Worm (Caenorhabditis elegans) whole organism, late embryonic: ENCODE measurements around the gene nhr-277.
"Not testable (repeated sequence)": the region's sequence is repeated elsewhere in the genome, so short reads cannot be mapped to it uniquely, and the experiment has no call there.

Experiments used
- C08G9.2 ChIP-seq: sonication (generic microtip); optimal IDR thresholded peaks from 2 replicates; lab custom pipeline; 2016; ENCODE audit warnings: mild to moderate bottlenecking, missing genetic modification characterization, moderate library complexity, missing compliant biosample characterization
- C38D4.7 ChIP-seq: fragments of 200-800 bp; sonication (Bioruptor generic); optimal IDR thresholded peaks from 2 replicates; lab custom pipeline; 2018; ENCODE audit warnings: mild to moderate bottlenecking, missing genetic modification characterization, moderate library complexity, missing compliant biosample characterization
- F13H6.1 ChIP-seq: sonication (generic microtip); optimal IDR thresholded peaks from 2 replicates; lab custom pipeline; 2016; ENCODE audit warnings: missing genetic modification characterization, missing compliant biosample characterization
- ceh-18 ChIP-seq: sonication (generic microtip); optimal IDR thresholded peaks from 2 replicates; lab custom pipeline; 2016; ENCODE audit warnings: missing genetic modification characterization, missing compliant biosample characterization
- ceh-22 ChIP-seq: sonication (generic microtip); optimal IDR thresholded peaks from 2 replicates; lab custom pipeline; 2017; ENCODE audit warnings: missing biosample characterization, missing genetic modification characterization
- ceh-24 ChIP-seq: sonication (generic microtip); optimal IDR thresholded peaks from 2 replicates; lab custom pipeline; 2016; ENCODE audit warnings: mild to moderate bottlenecking, missing genetic modification characterization, missing compliant biosample characterization
- ceh-30 ChIP-seq: fragments of 150-350 bp; optimal IDR thresholded peaks from 2 replicates; lab custom pipeline; 2014; ENCODE audit warnings: missing biosample characterization, missing genetic modification characterization
- ceh-31 ChIP-seq: sonication (generic microtip); optimal IDR thresholded peaks from 2 replicates; lab custom pipeline; 2016; ENCODE audit warnings: missing genetic modification characterization, missing compliant biosample characterization
- ceh-34 ChIP-seq: sonication (generic microtip); optimal IDR thresholded peaks from 2 replicates; lab custom pipeline; 2016; ENCODE audit warnings: mild to moderate bottlenecking, missing genetic modification characterization, missing compliant biosample characterization
- elt-2 ChIP-seq: sonication (generic microtip); optimal IDR thresholded peaks from 2 replicates; lab custom pipeline; 2016; ENCODE audit warnings: missing genetic modification reagents, missing genetic modification characterization, missing compliant biosample characterization
- elt-4 ChIP-seq: sonication (generic microtip); optimal IDR thresholded peaks from 2 replicates; lab custom pipeline; 2016; ENCODE audit warnings: missing genetic modification characterization, missing compliant biosample characterization
- ets-4 ChIP-seq: sonication (generic microtip); optimal IDR thresholded peaks from 2 replicates; lab custom pipeline; 2016; ENCODE audit warnings: missing genetic modification characterization, missing compliant biosample characterization
- eyg-1 ChIP-seq: sonication (generic microtip); optimal IDR thresholded peaks from 2 replicates; lab custom pipeline; 2016; ENCODE audit warnings: missing genotype, missing genetic modification characterization, missing compliant biosample characterization
- fkh-10 ChIP-seq: fragments of 150-350 bp; optimal IDR thresholded peaks from 2 replicates; lab custom pipeline; 2014; ENCODE audit warnings: missing biosample characterization, missing genetic modification reagents, missing genetic modification characterization
- gmeb-2 ChIP-seq: sonication (generic microtip); optimal IDR thresholded peaks from 2 replicates; lab custom pipeline; 2016; ENCODE audit warnings: missing genetic modification characterization, inconsistent platforms, missing compliant biosample characterization
- hlh-6 ChIP-seq: sonication (generic microtip); optimal IDR thresholded peaks from 2 replicates; lab custom pipeline; 2016; ENCODE audit warnings: missing genotype, missing genetic modification characterization, missing compliant biosample characterization
- hlh-8 ChIP-seq: sonication (generic microtip); optimal IDR thresholded peaks from 2 replicates; lab custom pipeline; 2016; ENCODE audit warnings: missing genotype, missing genetic modification characterization, missing compliant biosample characterization
- lim-6 ChIP-seq: sonication (generic microtip); optimal IDR thresholded peaks from 2 replicates; lab custom pipeline; 2016; ENCODE audit warnings: missing genetic modification characterization, missing compliant biosample characterization
- lin-11 ChIP-seq: fragments of 200-800 bp; sonication (Bioruptor generic); optimal IDR thresholded peaks from 2 replicates; lab custom pipeline; 2018; ENCODE audit warnings: mild to moderate bottlenecking, missing genetic modification characterization, missing compliant biosample characterization
- madf-2 ChIP-seq: sonication (generic microtip); optimal IDR thresholded peaks from 2 replicates; lab custom pipeline; 2017; ENCODE audit warnings: missing genetic modification characterization, missing compliant biosample characterization
- mec-3 ChIP-seq: sonication (generic microtip); optimal IDR thresholded peaks from 2 replicates; lab custom pipeline; 2016; ENCODE audit warnings: borderline replicate concordance, missing genetic modification characterization, missing compliant biosample characterization
- nhr-11 ChIP-seq: fragments of 150-350 bp; optimal IDR thresholded peaks from 2 replicates; lab custom pipeline; 2014; ENCODE audit warnings: missing biosample characterization, missing genetic modification characterization
- nhr-232 ChIP-seq: sonication (generic microtip); optimal IDR thresholded peaks from 2 replicates; lab custom pipeline; 2016; ENCODE audit warnings: missing genetic modification characterization, missing compliant biosample characterization
- npax-4 ChIP-seq: sonication (generic microtip); optimal IDR thresholded peaks from 2 replicates; lab custom pipeline; 2016; ENCODE audit warnings: missing genetic modification characterization, missing compliant biosample characterization
- odd-2 ChIP-seq: sonication (generic microtip); optimal IDR thresholded peaks from 2 replicates; lab custom pipeline; 2017; ENCODE audit warnings: antibody characterized with exemption, mild to moderate bottlenecking, missing genetic modification characterization, missing compliant biosample characterization
- pag-3 ChIP-seq: sonication (generic microtip); optimal IDR thresholded peaks from 2 replicates; lab custom pipeline; 2016; ENCODE audit warnings: missing compliant biosample characterization, missing genetic modification characterization, borderline replicate concordance
- pha-2 ChIP-seq: sonication (generic microtip); optimal IDR thresholded peaks from 2 replicates; lab custom pipeline; 2017; ENCODE audit warnings: mild to moderate bottlenecking, missing genetic modification characterization, missing compliant biosample characterization
- pqm-1 ChIP-seq: sonication (generic microtip); optimal IDR thresholded peaks from 2 replicates; lab custom pipeline; 2016; ENCODE audit warnings: missing genetic modification characterization, missing compliant biosample characterization
- rnt-1 ChIP-seq: sonication (generic microtip); optimal IDR thresholded peaks from 2 replicates; lab custom pipeline; 2016; ENCODE audit warnings: missing genetic modification characterization, missing compliant biosample characterization
- sdc-2 ChIP-seq: sonication (generic microtip); optimal IDR thresholded peaks from 2 replicates; lab custom pipeline; 2016; ENCODE audit warnings: missing genotype, missing genetic modification characterization, missing compliant biosample characterization
- sox-4 ChIP-seq: sonication (generic microtip); optimal IDR thresholded peaks from 2 replicates; lab custom pipeline; 2017; ENCODE audit warnings: mild to moderate bottlenecking, missing genetic modification characterization, inconsistent platforms, missing compliant biosample characterization
- ttx-3 ChIP-seq: sonication (generic microtip); optimal IDR thresholded peaks from 2 replicates; lab custom pipeline; 2016; ENCODE audit warnings: missing genetic modification reagents, missing genetic modification characterization, missing compliant biosample characterization
- unc-42 ChIP-seq: sonication (generic microtip); optimal IDR thresholded peaks from 2 replicates; lab custom pipeline; 2016; ENCODE audit warnings: missing genotype, missing genetic modification characterization, missing compliant biosample characterization
- unc-55 ChIP-seq: sonication (generic microtip); optimal IDR thresholded peaks from 2 replicates; lab custom pipeline; 2017; ENCODE audit warnings: missing biosample characterization, missing genetic modification reagents, missing genetic modification characterization
- unc-86 ChIP-seq: sonication (generic microtip); optimal IDR thresholded peaks from 2 replicates; lab custom pipeline; 2016; ENCODE audit warnings: missing genetic modification characterization, missing compliant biosample characterization
- zip-5 ChIP-seq: sonication (generic microtip); optimal IDR thresholded peaks from 2 replicates; lab custom pipeline; 2016; ENCODE audit warnings: missing genetic modification characterization, missing compliant biosample characterization
- ztf-16 ChIP-seq: sonication (generic microtip); optimal IDR thresholded peaks from 2 replicates; lab custom pipeline; 2017; ENCODE audit warnings: missing genetic modification characterization, missing compliant biosample characterization

Gene nhr-277

DNA sequence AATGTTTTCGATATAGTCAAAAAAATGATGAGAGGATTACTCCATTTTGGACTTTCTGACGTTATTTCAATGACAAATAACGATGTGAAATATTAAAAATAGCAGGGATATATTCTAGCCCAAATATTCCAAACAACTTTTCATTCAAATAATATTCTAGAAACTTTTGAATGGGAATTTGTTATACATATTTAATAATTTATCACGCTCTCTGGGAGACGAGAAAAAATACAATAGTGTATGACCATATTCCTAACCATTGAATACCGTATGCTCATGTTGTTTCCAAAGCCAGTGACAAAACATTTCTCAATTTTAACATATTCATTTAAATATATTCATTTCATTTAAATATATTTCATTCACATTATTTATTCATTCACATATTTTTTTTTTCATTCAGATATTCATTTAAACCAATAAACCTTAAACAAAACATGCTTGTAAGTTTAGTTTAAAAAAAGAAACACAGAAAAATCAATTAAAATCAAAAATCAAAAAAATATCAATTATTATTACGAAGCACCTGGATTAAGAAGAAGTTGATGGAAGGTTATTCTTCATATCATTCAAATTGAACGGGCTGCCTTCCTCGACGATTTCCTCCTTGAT lies 33.1 kb upstream of the nhr-277 start:
- no peak for TF ChIP-seq ceh-22 (tag; lab: Kevin White, UChicago)
- no peak for TF ChIP-seq unc-86 (tag; lab: Kevin White, UChicago)
- no peak for TF ChIP-seq C08G9.2 (tag; lab: Kevin White, UChicago)
- no peak for TF ChIP-seq lim-6 (tag; lab: Kevin White, UChicago)
- TF ChIP-seq elt-4, result no peak
- TF ChIP-seq sdc-2, result no peak

DNA sequence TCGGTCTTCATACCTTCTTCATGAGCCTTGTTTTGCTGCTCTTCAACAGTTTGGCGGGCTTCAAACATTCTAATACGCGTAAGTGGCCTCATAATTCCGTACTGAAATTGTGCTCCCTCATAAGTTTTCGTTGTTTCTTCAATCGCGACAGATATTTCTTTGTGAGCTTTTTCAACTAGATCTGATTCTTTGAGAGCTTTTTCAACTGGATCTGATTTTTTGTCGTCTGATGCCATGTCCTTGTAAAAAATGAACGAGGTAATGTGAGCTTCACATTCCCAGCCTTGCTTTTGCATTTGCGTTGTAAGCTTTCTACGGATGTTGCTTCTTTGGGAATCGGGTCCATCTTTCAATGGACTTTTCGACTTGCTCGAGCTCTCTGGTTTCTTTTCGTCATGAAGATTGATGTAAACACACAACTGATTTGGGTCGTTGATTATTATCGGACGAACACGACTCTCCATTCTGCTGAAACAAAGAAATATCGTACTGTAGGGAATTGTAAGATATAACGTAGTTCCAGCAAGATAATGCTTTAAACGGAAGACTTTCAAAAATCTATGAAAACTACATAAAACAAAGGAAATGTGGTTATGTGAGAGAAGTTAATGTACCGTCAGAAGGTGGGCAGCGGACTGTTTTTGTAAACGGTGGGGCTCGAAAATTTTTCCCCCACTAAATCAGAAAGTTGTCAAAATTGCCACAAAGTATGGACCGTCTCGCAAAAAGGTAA lies 32.4 kb upstream of the nhr-277 start, which contains the start of gene Y94H6A.10:
Gene Y94H6A.10 (minus strand): TSS at position 464 of the 733 bp plus-strand sequence.
- TF ChIP-seq zip-5 (no peak), unc-42 (tag; lab: Kevin White, UChicago) (no peak), fkh-10 (GFP tag; lab: Kevin White, UChicago) (no peak), ceh-31 (no peak), pqm-1 (no peak), nhr-232 (no peak)

DNA sequence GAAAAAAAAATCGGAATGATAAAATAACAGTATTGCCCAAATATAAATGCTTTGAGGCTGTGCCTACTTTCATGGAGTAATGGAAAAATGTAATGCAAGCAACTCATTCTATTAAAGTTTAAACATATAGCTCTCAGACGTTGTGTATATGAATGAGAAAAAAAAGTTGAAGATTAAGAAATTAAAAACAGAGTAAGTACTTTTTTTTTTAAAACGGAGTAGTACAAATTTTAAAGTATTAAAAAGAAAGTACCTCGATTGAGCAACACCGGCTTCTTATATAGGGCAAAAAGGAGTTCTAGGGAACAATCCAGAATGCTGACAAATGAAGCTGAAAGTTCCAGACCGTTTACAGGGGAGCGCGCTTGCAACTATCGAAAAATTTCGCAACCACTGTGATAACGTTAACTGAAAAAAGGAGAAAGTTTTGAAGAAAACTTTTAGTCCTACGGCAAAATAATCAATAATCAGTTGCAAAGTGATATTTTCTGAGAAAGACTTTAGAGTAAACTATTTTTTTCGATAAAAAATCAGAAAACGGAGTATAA lies 31.6 kb upstream of the nhr-277 start:
- TF ChIP-seq hlh-6 (tag; lab: Kevin White, UChicago) (no peak), ceh-31 (no peak), zip-5 (no peak), gmeb-2 (no peak)

DNA sequence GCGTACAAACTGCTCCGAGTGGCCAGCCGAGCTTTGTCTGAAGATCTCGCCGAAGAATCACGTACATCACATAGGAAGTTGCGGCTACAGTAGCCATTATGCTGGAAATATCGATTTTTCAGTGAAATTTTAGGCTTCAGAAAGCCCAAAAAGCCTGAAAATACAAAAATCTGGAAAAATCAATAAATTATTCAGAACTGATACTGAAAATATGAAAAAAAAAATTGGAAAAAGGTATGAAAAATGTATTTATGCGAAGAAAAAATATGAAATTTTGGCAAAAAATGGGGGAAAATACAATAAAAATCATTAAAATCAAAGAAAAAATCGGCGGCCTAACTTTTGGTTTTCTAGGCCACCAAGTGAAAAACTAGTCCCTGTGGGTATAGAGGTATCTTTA lies 29.9 kb upstream of the nhr-277 start, which contains the start of gene Y94H6A.12:
Gene Y94H6A.12 (minus strand): TSS at position 101 of the 400 bp plus-strand sequence.
- no peak for TF ChIP-seq pha-2
- TF ChIP-seq F13H6.1, result no peak
- no peak for TF ChIP-seq pag-3 (tag; lab: Kevin White, UChicago)
- TF ChIP-seq sdc-2, result no peak
- no peak for TF ChIP-seq lin-11 (tag; lab: Kevin White, UChicago)
- no peak for TF ChIP-seq C38D4.7 (GFP tag; lab: Kevin White, UChicago)
- no peak for TF ChIP-seq elt-4
- TF ChIP-seq ets-4 (tag; lab: Kevin White, UChicago), result no peak
- no peak for TF ChIP-seq ceh-24
- TF ChIP-seq rnt-1, result no peak
- TF ChIP-seq lim-6 (tag; lab: Kevin White, UChicago), result no peak
- no peak for TF ChIP-seq ceh-34

DNA sequence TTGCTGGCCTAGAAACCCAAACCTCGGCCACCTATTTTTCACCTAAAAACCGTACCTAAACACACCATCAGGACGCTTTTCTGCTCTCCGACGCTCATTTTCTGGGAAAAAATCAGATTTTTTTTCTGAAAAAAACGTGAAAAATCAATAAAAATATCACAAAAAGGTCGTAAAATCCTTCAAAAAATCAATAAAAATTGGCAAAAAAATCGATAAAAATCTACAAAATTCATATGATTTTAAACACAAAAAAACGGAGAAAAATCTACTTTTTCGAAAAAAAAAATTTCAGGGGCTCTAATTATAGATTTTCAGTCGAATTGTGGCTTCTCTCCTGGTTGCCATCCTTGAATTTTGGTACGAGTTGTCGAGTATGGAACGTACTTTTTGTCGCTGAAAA lies 26.3 kb upstream of the nhr-277 start, which contains the start of gene Y94H6A.7:
Gene Y94H6A.7 (minus strand): TSS at position 101 of the 400 bp plus-strand sequence.
- TF ChIP-seq hlh-6 (tag; lab: Kevin White, UChicago); npax-4 (tag; lab: Kevin White, UChicago); ceh-31: not testable (repeated sequence)

DNA sequence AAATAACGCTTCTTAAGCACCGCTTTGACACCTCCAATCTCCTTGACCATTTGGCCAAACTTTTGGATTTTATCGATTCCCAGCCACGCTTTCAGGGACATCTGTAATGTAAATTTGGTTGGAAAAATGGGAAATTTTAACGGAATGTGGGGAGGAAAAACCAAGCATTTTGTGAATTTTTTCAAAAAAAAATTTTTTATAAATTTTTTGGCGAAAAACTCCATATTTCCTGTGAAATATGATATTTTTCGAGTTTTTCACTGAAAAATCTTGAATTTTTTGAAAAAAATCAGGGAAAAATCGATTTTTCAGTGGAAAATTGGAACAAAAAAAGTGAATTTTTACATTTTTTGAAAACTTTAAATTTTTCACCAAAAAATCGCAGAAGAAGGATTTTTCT lies 23.1 kb upstream of the nhr-277 start, which contains the start of gene ndua-12:
Gene ndua-12 (minus strand): TSS at position 101 of the 400 bp plus-strand sequence.
- TF ChIP-seq nhr-11, odd-2, pag-3 (tag; lab: Kevin White, UChicago): not testable (repeated sequence)

DNA sequence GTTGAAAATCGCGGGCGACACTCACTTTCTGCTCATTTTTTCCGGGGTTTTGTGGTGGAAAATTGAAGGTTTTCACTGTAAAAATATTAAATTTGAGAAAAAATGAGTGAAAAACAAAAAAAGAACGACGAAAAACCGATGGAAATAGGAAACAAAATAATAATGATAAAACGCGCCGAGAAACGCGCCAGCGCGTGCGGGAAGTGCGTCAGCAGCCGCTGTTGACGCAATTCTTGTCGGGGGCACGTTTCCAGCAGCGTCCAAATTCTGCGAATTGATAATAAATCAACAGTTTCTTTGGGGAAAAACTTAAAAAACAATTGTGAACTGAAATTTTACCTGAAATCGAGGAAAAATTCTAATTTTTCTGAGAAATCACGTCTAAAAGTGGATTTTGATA lies 17.0 kb upstream of the nhr-277 start, which contains the start of gene ubxn-2:
Gene ubxn-2 (minus strand): TSS at position 36 of the 400 bp plus-strand sequence.
- TF ChIP-seq ceh-31 (peak; percentile 45), unc-86 (tag; lab: Kevin White, UChicago) (peak; percentile 15), lin-11 (tag; lab: Kevin White, UChicago) (peak; percentile 19), elt-2 (tag; lab: Kevin White, UChicago) (peak; percentile 49), sox-4 (tag; lab: Kevin White, UChicago) (peak; percentile 4), hlh-8 (tag; lab: Kevin White, UChicago) (no peak), eyg-1 (tag; lab: Kevin White, UChicago) (no peak), ztf-16 (tag; lab: Kevin White, UChicago) (no peak), C08G9.2 (tag; lab: Kevin White, UChicago) (no peak), mec-3 (no peak), rnt-1 (peak; percentile 0), nhr-11 (tag; lab: Kevin White, UChicago) (no peak), C38D4.7 (GFP tag; lab: Kevin White, UChicago) (no peak), ceh-18 (tag; lab: Kevin White, UChicago) (peak; percentile 13), ceh-30 (no peak), gmeb-2 (peak; percentile 8), unc-42 (tag; lab: Kevin White, UChicago) (peak; percentile 24), elt-4 (no peak), ttx-3 (no peak), unc-55 (GFP tag; lab: Kevin White, UChicago) (no peak), madf-2 (tag; lab: Kevin White, UChicago) (no peak), pqm-1 (no peak)
